Worm (Caenorhabditis elegans) whole organism, L4 larva: Measurements from ENCODE around the gene dyla-1.

Source experiments
- ama-1 ChIP-seq: fragments of 150-350 bp; optimal IDR thresholded peaks from 2 replicates; lab custom pipeline; 2014; ENCODE audit warnings: inconsistent platforms, mixed read lengths
- egl-27 ChIP-seq: sonication (generic microtip); optimal IDR thresholded peaks from 3 replicates; lab custom pipeline; 2017; ENCODE audit warnings: missing biosample characterization, missing genetic modification reagents, missing genetic modification characterization
- gei-8 ChIP-seq: fragments of 200-800 bp; sonication (Bioruptor generic); optimal IDR thresholded peaks from 2 replicates; lab custom pipeline; 2018; ENCODE audit warnings: mild to moderate bottlenecking, missing genetic modification characterization, missing compliant biosample characterization
- jun-1 ChIP-seq: fragments of 150-350 bp; optimal IDR thresholded peaks from 2 replicates; lab custom pipeline; 2014; ENCODE audit warnings: missing biosample characterization, missing genetic modification reagents, missing genetic modification characterization
- lin-13 ChIP-seq: fragments of 150-350 bp; optimal IDR thresholded peaks from 2 replicates; lab custom pipeline; 2014; ENCODE audit warnings: missing biosample characterization, missing genetic modification reagents, missing genetic modification characterization
- lir-3 ChIP-seq: sonication (generic microtip); optimal IDR thresholded peaks from 2 replicates; lab custom pipeline; 2016; ENCODE audit warnings: mild to moderate bottlenecking, missing genetic modification characterization, missing compliant biosample characterization
- nhr-237 ChIP-seq: sonication (generic microtip); optimal IDR thresholded peaks from 2 replicates; lab custom pipeline; 2017; ENCODE audit warnings: missing biosample characterization, missing genetic modification characterization
- nhr-28 ChIP-seq: fragments of 150-350 bp; optimal IDR thresholded peaks from 2 replicates; lab custom pipeline; 2014; ENCODE audit warnings: missing biosample characterization, missing genetic modification characterization
- unc-39 ChIP-seq: sonication (generic microtip); optimal IDR thresholded peaks from 2 replicates; lab custom pipeline; 2017; ENCODE audit warnings: missing biosample characterization, missing genetic modification characterization
- vab-7 ChIP-seq: fragments of 200-800 bp; sonication (Bioruptor generic); IDR thresholded peaks from 2 replicates; pipeline ENCODE4 v1.3.6; 2022; ENCODE audit warnings: missing genetic modification reagents, missing genetic modification characterization, missing compliant biosample characterization
- ztf-11 ChIP-seq: fragments of 150-350 bp; optimal IDR thresholded peaks from 2 replicates; lab custom pipeline; 2014; ENCODE audit warnings: missing biosample characterization, missing genetic modification characterization
- ztf-7 ChIP-seq: fragments of 150-350 bp; optimal IDR thresholded peaks from 2 replicates; lab custom pipeline; 2014; ENCODE audit warnings: missing biosample characterization, missing genetic modification characterization

DNA sequence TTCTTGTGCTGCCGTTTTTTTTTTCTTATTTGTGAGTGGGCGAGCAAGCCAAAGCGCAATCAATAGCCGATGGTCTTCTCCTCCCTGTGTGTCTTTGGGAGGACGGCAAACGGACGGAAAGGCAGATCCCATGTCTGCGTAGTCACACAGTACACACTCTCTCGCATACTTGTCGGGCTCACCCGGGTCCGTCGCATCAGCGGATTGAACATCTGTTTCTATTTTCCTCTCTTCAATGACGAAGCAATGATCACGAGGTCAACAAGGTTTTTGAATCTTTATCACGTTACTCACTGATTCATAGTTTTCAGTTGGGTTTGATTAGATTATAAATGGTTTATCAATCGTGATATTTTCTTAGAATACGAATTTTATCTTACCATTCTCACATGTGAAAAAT is 25.3 kb upstream of the dyla-1 start:
- TF ChIP-seq lir-3 (tag; lab: Kevin White, UChicago), result no peak
- TF ChIP-seq nhr-237 (tag; lab: Kevin White, UChicago), result no peak
- TF ChIP-seq lin-13 (GFP tag; lab: Kevin White, UChicago), result no peak
- no peak for TF ChIP-seq gei-8
- no peak for TF ChIP-seq vab-7
- no peak for TF ChIP-seq unc-39
- TF ChIP-seq ztf-7 (tag; lab: Kevin White, UChicago), result no peak
- TF ChIP-seq ztf-11 (tag; lab: Kevin White, UChicago), result no peak
- TF ChIP-seq jun-1 (tag; lab: Kevin White, UChicago), result no peak
- TF ChIP-seq nhr-28 (tag; lab: Kevin White, UChicago), result no peak
- TF ChIP-seq egl-27 (tag; lab: Kevin White, UChicago), result no peak
- no peak for TF ChIP-seq ama-1
